Worm (Caenorhabditis elegans) whole organism, mixed stage, embryonic: Measurements from ENCODE around the gene T24E12.10.

Source experiments
- M03D4.4 ChIP-seq: sonication (generic microtip); optimal IDR thresholded peaks from 2 replicates; lab custom pipeline; 2017; ENCODE audit warnings: mild to moderate bottlenecking, missing genetic modification characterization, missing compliant biosample characterization
- bed-3 ChIP-seq: fragments of 200-800 bp; sonication (Bioruptor generic); optimal IDR thresholded peaks from 3 replicates; lab custom pipeline; 2018; ENCODE audit warnings: mild to moderate bottlenecking, missing genetic modification characterization, moderate library complexity, missing compliant biosample characterization
- blmp-1 ChIP-seq: fragments of 150-350 bp; optimal IDR thresholded peaks from 2 replicates; lab custom pipeline; 2014; ENCODE audit warnings: missing biosample characterization, missing genetic modification characterization
- ceh-43 ChIP-seq: fragments of 200-800 bp; sonication (Bioruptor generic); optimal IDR thresholded peaks from 2 replicates; lab custom pipeline; 2018; ENCODE audit warnings: mild to moderate bottlenecking, missing genetic modification characterization, moderate library complexity, missing compliant biosample characterization
- ces-1 ChIP-seq: fragments of 150-350 bp; optimal IDR thresholded peaks from 2 replicates; lab custom pipeline; 2014; ENCODE audit warnings: missing biosample characterization, missing genetic modification reagents, missing genetic modification characterization
- cnd-1 ChIP-seq: fragments of 200-800 bp; sonication (Bioruptor generic); optimal IDR thresholded peaks from 2 replicates; lab custom pipeline; 2018; ENCODE audit warnings: mild to moderate bottlenecking, missing genetic modification characterization, missing compliant biosample characterization
- drap-1 ChIP-seq: fragments of 200-800 bp; sonication (Bioruptor generic); optimal IDR thresholded peaks from 3 replicates; lab custom pipeline; 2018; ENCODE audit warnings: mild to moderate bottlenecking, missing genetic modification characterization, missing compliant biosample characterization
- elt-1 ChIP-seq: sonication (generic microtip); optimal IDR thresholded peaks from 2 replicates; lab custom pipeline; 2017; ENCODE audit warnings: missing genetic modification characterization, mild to moderate bottlenecking, missing compliant biosample characterization, antibody characterized with exemption, moderate library complexity, borderline replicate concordance; ENCODE audit not compliant: insufficient read depth
- elt-3 ChIP-seq: fragments of 150-350 bp; optimal IDR thresholded peaks from 2 replicates; lab custom pipeline; 2014; ENCODE audit warnings: missing biosample characterization, missing genetic modification characterization
- flh-1 ChIP-seq: fragments of 200-800 bp; sonication (Bioruptor generic); optimal IDR thresholded peaks from 2 replicates; lab custom pipeline; 2018; ENCODE audit warnings: mild to moderate bottlenecking, missing genetic modification characterization, moderate library complexity, missing compliant biosample characterization
- ham-2 ChIP-seq: fragments of 200-800 bp; sonication (Bioruptor generic); optimal IDR thresholded peaks from 2 replicates; lab custom pipeline; 2018; ENCODE audit warnings: mild to moderate bottlenecking, missing genetic modification characterization, missing compliant biosample characterization
- hlh-1 ChIP-seq: fragments of 150-350 bp; optimal IDR thresholded peaks from 2 replicates; lab custom pipeline; 2014; ENCODE audit warnings: missing biosample characterization, missing genetic modification reagents, missing genetic modification characterization
- lin-13 ChIP-seq: fragments of 150-350 bp; optimal IDR thresholded peaks from 2 replicates; lab custom pipeline; 2014; ENCODE audit warnings: missing biosample characterization, missing genetic modification characterization
- lin-32 ChIP-seq: fragments of 200-800 bp; sonication (Bioruptor generic); optimal IDR thresholded peaks from 2 replicates; lab custom pipeline; 2018; ENCODE audit warnings: mild to moderate bottlenecking, missing genetic modification characterization, missing compliant biosample characterization
- lsy-2 ChIP-seq: fragments of 150-350 bp; optimal IDR thresholded peaks from 2 replicates; lab custom pipeline; 2014; ENCODE audit warnings: missing biosample characterization, missing genetic modification characterization
- mab-5 ChIP-seq: fragments of 150-350 bp; optimal IDR thresholded peaks from 2 replicates; lab custom pipeline; 2014; ENCODE audit warnings: missing biosample characterization, missing genetic modification characterization
- mep-1 ChIP-seq: fragments of 150-350 bp; optimal IDR thresholded peaks from 2 replicates; lab custom pipeline; 2017; ENCODE audit warnings: missing biosample characterization, missing genetic modification reagents, missing genetic modification characterization, inconsistent platforms
- mls-2 ChIP-seq: sonication (generic microtip); optimal IDR thresholded peaks from 2 replicates; lab custom pipeline; 2016; ENCODE audit warnings: mild to moderate bottlenecking, missing genetic modification characterization, moderate library complexity, missing compliant biosample characterization
- nhr-12 ChIP-seq: fragments of 150-350 bp; optimal IDR thresholded peaks from 2 replicates; lab custom pipeline; 2014; ENCODE audit warnings: missing biosample characterization, missing genetic modification characterization
- nhr-2 ChIP-seq: fragments of 150-350 bp; optimal IDR thresholded peaks from 2 replicates; lab custom pipeline; 2014; ENCODE audit warnings: missing biosample characterization, missing genetic modification characterization
- nhr-28 ChIP-seq: fragments of 150-350 bp; optimal IDR thresholded peaks from 2 replicates; lab custom pipeline; 2014; ENCODE audit warnings: missing biosample characterization, missing genetic modification characterization
- nhr-76 ChIP-seq: sonication (generic microtip); optimal IDR thresholded peaks from 2 replicates; lab custom pipeline; 2017; ENCODE audit warnings: missing biosample characterization, missing genetic modification characterization
- pha-4 ChIP-seq: fragments of 150-350 bp; optimal IDR thresholded peaks from 2 replicates; lab custom pipeline; 2018; ENCODE audit warnings: missing biosample characterization, missing genetic modification reagents, missing genetic modification characterization
- sem-2 ChIP-seq: fragments of 200-800 bp; sonication (Bioruptor generic); optimal IDR thresholded peaks from 2 replicates; lab custom pipeline; 2018; ENCODE audit warnings: mild to moderate bottlenecking, missing genetic modification characterization, missing compliant biosample characterization
- snpc-4 ChIP-seq: fragments of 150-350 bp; optimal IDR thresholded peaks from 2 replicates; lab custom pipeline; 2014; ENCODE audit warnings: missing biosample characterization, missing genetic modification characterization
- sptf-1 ChIP-seq: sonication (generic microtip); optimal IDR thresholded peaks from 2 replicates; lab custom pipeline; 2017; ENCODE audit warnings: mild to moderate bottlenecking, missing genetic modification characterization, moderate library complexity, missing compliant biosample characterization
- tbx-8 ChIP-seq: fragments of 200-800 bp; sonication (Bioruptor generic); optimal IDR thresholded peaks from 2 replicates; lab custom pipeline; 2018; ENCODE audit warnings: mild to moderate bottlenecking, missing genetic modification characterization, moderate library complexity, missing compliant biosample characterization
- unc-120 ChIP-seq: sonication (generic microtip); optimal IDR thresholded peaks from 2 replicates; lab custom pipeline; 2017; ENCODE audit warnings: missing genetic modification characterization, missing compliant biosample characterization; ENCODE audit not compliant: poor library complexity, severe bottlenecking
- unc-39 ChIP-seq: fragments of 150-350 bp; optimal IDR thresholded peaks from 2 replicates; lab custom pipeline; 2014; ENCODE audit warnings: missing biosample characterization, missing genetic modification characterization
- unc-62 ChIP-seq: fragments of 150-350 bp; optimal IDR thresholded peaks from 2 replicates; lab custom pipeline; 2014; ENCODE audit warnings: missing biosample characterization, missing genetic modification reagents, missing genetic modification characterization
- zip-8 ChIP-seq: fragments of 150-350 bp; optimal IDR thresholded peaks from 2 replicates; lab custom pipeline; 2014; ENCODE audit warnings: missing biosample characterization, missing genetic modification characterization
- ztf-11 ChIP-seq: fragments of 150-350 bp; optimal IDR thresholded peaks from 2 replicates; lab custom pipeline; 2014; ENCODE audit warnings: missing biosample characterization, missing genetic modification characterization

T24E12.10 gene

DNA sequence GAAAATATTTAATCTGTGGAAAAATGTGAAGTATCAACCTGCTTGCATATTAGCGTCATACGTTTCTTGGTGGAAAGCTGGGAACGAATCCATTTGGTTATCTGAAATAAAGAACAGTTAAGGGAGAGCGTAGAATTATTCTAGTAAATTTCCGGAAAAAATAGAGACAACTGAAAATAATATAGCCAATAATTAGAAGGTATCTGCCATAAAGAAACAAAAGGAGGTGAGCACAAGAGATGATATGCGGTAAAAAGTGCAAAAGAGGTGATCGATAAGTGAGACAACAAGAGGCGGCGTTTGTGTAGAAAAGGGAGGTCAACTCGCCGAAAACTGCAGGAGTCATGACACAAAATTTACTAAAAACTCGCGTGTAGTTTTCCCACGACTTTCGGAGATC lies 6.4 kb upstream of the T24E12.10 start, which contains the start of gene T24E12.11:
Gene T24E12.11, minus strand, starts transcription at position 101 of the 400 bp plus-strand sequence.
- TF ChIP-seq blmp-1: no peak
- TF ChIP-seq M03D4.4 (tag; lab: Kevin White, UChicago): no peak
- TF ChIP-seq mls-2 (tag; lab: Kevin White, UChicago): no peak
- no peak for TF ChIP-seq mep-1 (tag; lab: Kevin White, UChicago)
- no peak for TF ChIP-seq lsy-2 (tag; lab: Kevin White, UChicago)
- no peak for TF ChIP-seq unc-62
- TF ChIP-seq ces-1: no peak
- TF ChIP-seq lin-13 (tag; lab: Kevin White, UChicago): no peak
- no peak for TF ChIP-seq ceh-43 (GFP tag; lab: Kevin White, UChicago)
- no peak for TF ChIP-seq cnd-1
- TF ChIP-seq elt-3 (tag; lab: Kevin White, UChicago): no peak
- no peak for TF ChIP-seq unc-120 (tag; lab: Kevin White, UChicago)
- no peak for TF ChIP-seq mab-5 (tag; lab: Kevin White, UChicago)
- no peak for TF ChIP-seq flh-1 (GFP tag; lab: Kevin White, UChicago)
- TF ChIP-seq sem-2 (GFP tag; lab: Kevin White, UChicago): no peak
- TF ChIP-seq elt-1: no peak
- no peak for TF ChIP-seq snpc-4 (tag; lab: Kevin White, UChicago)
- TF ChIP-seq nhr-12 (tag; lab: Kevin White, UChicago): no peak
- TF ChIP-seq ztf-11 (tag; lab: Kevin White, UChicago): no peak

DNA sequence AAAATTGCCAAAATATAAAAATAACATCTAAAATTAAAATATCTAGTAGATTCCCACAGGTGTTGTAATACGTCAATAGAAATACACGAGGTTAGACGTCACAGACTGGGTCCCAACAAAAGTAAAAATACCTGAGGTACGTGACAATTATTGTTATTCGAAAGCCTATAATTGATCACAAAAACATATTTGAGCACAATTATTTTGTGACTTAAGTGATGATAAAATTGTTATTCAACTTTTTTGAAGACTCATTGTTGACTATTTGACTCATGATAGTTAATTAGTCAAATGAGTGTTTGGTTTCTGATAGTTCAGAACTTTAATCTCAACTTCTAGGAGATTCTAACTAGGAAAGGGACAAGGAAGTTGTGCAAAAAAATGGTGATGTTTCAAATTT lies 4.8 kb upstream of the T24E12.10 start:
- TF ChIP-seq nhr-2 (tag; lab: Kevin White, UChicago) (no peak), nhr-76 (tag; lab: Kevin White, UChicago) (no peak)

DNA sequence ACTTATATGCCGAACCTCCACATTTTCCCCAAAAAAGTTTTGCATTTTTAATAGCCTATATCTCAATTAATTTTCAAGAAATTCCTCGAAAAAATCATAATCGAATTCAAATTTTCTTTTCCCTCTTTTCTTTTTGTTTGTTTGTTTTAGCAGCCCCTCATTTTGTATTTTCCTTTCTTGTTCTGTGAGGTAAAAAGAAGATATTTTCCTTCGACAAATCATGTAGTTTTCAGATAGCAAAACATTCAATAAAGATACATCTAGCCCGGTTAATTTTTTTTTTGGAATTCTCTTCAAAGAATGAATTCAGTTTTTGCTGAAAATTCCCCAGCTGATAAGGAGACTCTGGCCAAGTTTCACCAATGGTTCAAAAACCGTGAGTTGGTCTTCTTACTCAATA lies 2.7 kb upstream of the T24E12.10 start, which contains the start of gene T24E12.3:
Gene T24E12.3, plus strand, starts transcription at position 301 of the 400 bp plus-strand sequence.
- no peak for TF ChIP-seq bed-3 (GFP tag; lab: Kevin White, UChicago)
- TF ChIP-seq ces-1: no peak
- no peak for TF ChIP-seq pha-4
- no peak for TF ChIP-seq unc-39 (tag; lab: Kevin White, UChicago)
- no peak for TF ChIP-seq drap-1 (GFP tag; lab: Kevin White, UChicago)
- no peak for TF ChIP-seq sptf-1 (tag; lab: Kevin White, UChicago)
- TF ChIP-seq lin-13 (tag; lab: Kevin White, UChicago): no peak
- TF ChIP-seq unc-120 (tag; lab: Kevin White, UChicago): no peak
- no peak for TF ChIP-seq lin-32
- TF ChIP-seq sem-2 (GFP tag; lab: Kevin White, UChicago): no peak
- TF ChIP-seq elt-1: no peak
- no peak for TF ChIP-seq snpc-4 (tag; lab: Kevin White, UChicago)
- no peak for TF ChIP-seq ham-2 (GFP tag; lab: Kevin White, UChicago)
- no peak for TF ChIP-seq zip-8
- TF ChIP-seq flh-1 (GFP tag; lab: Kevin White, UChicago): no peak
- no peak for TF ChIP-seq nhr-76 (tag; lab: Kevin White, UChicago)
- no peak for TF ChIP-seq nhr-28 (tag; lab: Kevin White, UChicago)
- TF ChIP-seq tbx-8 (GFP tag; lab: Kevin White, UChicago): no peak
- TF ChIP-seq mls-2 (tag; lab: Kevin White, UChicago): no peak
- TF ChIP-seq, all 35 proteins: peak for 0

DNA sequence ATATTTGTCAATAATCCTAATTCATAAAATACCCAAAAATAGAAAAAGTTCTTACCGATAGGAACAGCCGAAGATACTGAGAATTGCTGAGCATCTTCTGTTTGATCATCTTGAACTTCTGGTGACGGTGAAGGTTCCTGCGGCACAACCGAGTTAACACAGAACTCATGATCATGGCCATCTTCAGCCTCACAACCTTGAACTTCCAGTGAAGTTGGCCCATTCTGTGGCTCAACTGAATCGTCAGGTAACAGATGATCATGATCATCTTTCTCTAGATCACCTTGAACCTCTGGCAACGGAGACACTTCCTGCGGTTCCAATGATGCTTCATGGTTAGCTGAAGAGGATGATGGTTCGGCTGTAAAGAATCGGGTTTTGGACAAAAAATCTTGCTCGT lies 1.4 kb downstream of the T24E12.10 start:
- TF ChIP-seq blmp-1 (no peak), hlh-1 (no peak), flh-1 (GFP tag; lab: Kevin White, UChicago) (no peak), lin-32 (no peak), cnd-1 (no peak), nhr-76 (tag; lab: Kevin White, UChicago) (no peak), M03D4.4 (tag; lab: Kevin White, UChicago) (no peak), unc-120 (tag; lab: Kevin White, UChicago) (no peak), drap-1 (GFP tag; lab: Kevin White, UChicago) (no peak), elt-3 (tag; lab: Kevin White, UChicago) (no peak), zip-8 (no peak), nhr-28 (tag; lab: Kevin White, UChicago) (no peak), lsy-2 (tag; lab: Kevin White, UChicago) (no peak), ztf-11 (tag; lab: Kevin White, UChicago) (no peak), sptf-1 (tag; lab: Kevin White, UChicago) (no peak), tbx-8 (GFP tag; lab: Kevin White, UChicago) (no peak), snpc-4 (tag; lab: Kevin White, UChicago) (no peak), mep-1 (tag; lab: Kevin White, UChicago) (no peak)
